Worm (Caenorhabditis elegans) whole organism, late embryonic: ENCODE measurements around the gene W07G4.1.

ENCODE experiments used
- ama-1 ChIP-seq: fragments of 150-350 bp; optimal IDR thresholded peaks from 2 replicates; lab custom pipeline; 2014
- ceh-19 ChIP-seq: fragments of 200-800 bp; sonication (Bioruptor generic); optimal IDR thresholded peaks from 2 replicates; lab custom pipeline; 2018; ENCODE audit warnings: mild to moderate bottlenecking, missing genetic modification characterization, missing compliant biosample characterization
- ceh-31 ChIP-seq: sonication (generic microtip); optimal IDR thresholded peaks from 2 replicates; lab custom pipeline; 2016; ENCODE audit warnings: missing genetic modification characterization, missing compliant biosample characterization
- ceh-48 ChIP-seq: sonication (generic microtip); optimal IDR thresholded peaks from 2 replicates; lab custom pipeline; 2016; ENCODE audit warnings: missing genetic modification characterization, inconsistent platforms, missing compliant biosample characterization
- elt-2 ChIP-seq: sonication (generic microtip); optimal IDR thresholded peaks from 2 replicates; lab custom pipeline; 2016; ENCODE audit warnings: missing genetic modification reagents, missing genetic modification characterization, missing compliant biosample characterization
- hlh-6 ChIP-seq: sonication (generic microtip); optimal IDR thresholded peaks from 2 replicates; lab custom pipeline; 2016; ENCODE audit warnings: missing genotype, missing genetic modification characterization, missing compliant biosample characterization
- nfya-1 ChIP-seq: sonication (generic microtip); optimal IDR thresholded peaks from 2 replicates; lab custom pipeline; 2017; ENCODE audit warnings: missing genetic modification characterization, mild to moderate bottlenecking, missing compliant biosample characterization, antibody characterized with exemption, moderate library complexity
- npax-4 ChIP-seq: sonication (generic microtip); optimal IDR thresholded peaks from 2 replicates; lab custom pipeline; 2016; ENCODE audit warnings: missing genetic modification characterization, missing compliant biosample characterization
- pqm-1 ChIP-seq: sonication (generic microtip); optimal IDR thresholded peaks from 2 replicates; lab custom pipeline; 2016; ENCODE audit warnings: missing genetic modification characterization, missing compliant biosample characterization
- unc-55 ChIP-seq: sonication (generic microtip); optimal IDR thresholded peaks from 2 replicates; lab custom pipeline; 2017; ENCODE audit warnings: missing biosample characterization, missing genetic modification reagents, missing genetic modification characterization

- TF ChIP-seq ceh-48 (tag; lab: Kevin White, UChicago) (no peak), hlh-6 (no peak), nfya-1 (no peak), ama-1 (no peak), ceh-31 (tag; lab: Kevin White, UChicago) (no peak), pqm-1 (tag; lab: Kevin White, UChicago) (no peak), unc-55 (GFP tag; lab: Kevin White, UChicago) (no peak), ceh-19 (GFP tag; lab: Kevin White, UChicago) (no peak), npax-4 (tag; lab: Kevin White, UChicago) (no peak), elt-2 (tag; lab: Kevin White, UChicago) (no peak)
Measured at ce11 chrV:12995269-12995668, 38.1 kb upstream of the W07G4.1 start, which contains the start of gene far-5.
